Worm (Caenorhabditis elegans) whole organism, late embryonic: ENCODE results near the gene best-2.

ENCODE experiments used
- K09A11.1 ChIP-seq: sonication (generic microtip); optimal IDR thresholded peaks from 2 replicates; lab custom pipeline; 2017; ENCODE audit warnings: antibody characterized with exemption, mild to moderate bottlenecking, missing genetic modification characterization, missing compliant biosample characterization; ENCODE audit not compliant: insufficient read depth
- ceh-24 ChIP-seq: sonication (generic microtip); optimal IDR thresholded peaks from 2 replicates; lab custom pipeline; 2016; ENCODE audit warnings: mild to moderate bottlenecking, missing genetic modification characterization, missing compliant biosample characterization
- ets-4 ChIP-seq: sonication (generic microtip); optimal IDR thresholded peaks from 2 replicates; lab custom pipeline; 2016; ENCODE audit warnings: missing genetic modification characterization, missing compliant biosample characterization
- sox-4 ChIP-seq: sonication (generic microtip); optimal IDR thresholded peaks from 2 replicates; lab custom pipeline; 2017; ENCODE audit warnings: mild to moderate bottlenecking, missing genetic modification characterization, inconsistent platforms, missing compliant biosample characterization
- tbx-2 ChIP-seq: sonication (generic microtip); optimal IDR thresholded peaks from 2 replicates; lab custom pipeline; 2016; ENCODE audit warnings: missing genetic modification characterization, missing compliant biosample characterization
- ztf-16 ChIP-seq: sonication (generic microtip); optimal IDR thresholded peaks from 2 replicates; lab custom pipeline; 2017; ENCODE audit warnings: missing genetic modification characterization, missing compliant biosample characterization

DNA sequence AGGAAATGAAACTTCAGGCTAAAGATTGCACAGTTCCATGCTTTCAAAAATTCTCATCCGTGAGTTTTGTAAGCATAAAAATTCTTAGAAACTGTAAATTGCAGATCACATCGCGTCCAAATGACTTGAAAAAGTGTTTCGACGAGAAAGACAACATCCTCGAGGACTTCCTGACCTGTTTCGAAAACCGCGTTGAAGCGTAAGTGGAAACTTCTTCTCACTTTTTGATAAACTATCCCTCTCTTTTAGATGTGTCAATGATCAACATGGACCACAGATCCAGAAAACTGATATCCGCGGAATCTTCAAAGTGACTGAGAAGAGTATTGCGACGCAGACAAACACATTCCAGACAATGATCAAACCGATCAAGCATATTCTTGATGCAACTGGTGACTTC lies 32.0 kb downstream of the best-2 start:
- TF ChIP-seq K09A11.1 (tag; lab: Kevin White, UChicago) = no peak
- TF ChIP-seq sox-4 (tag; lab: Kevin White, UChicago) = no peak
- TF ChIP-seq tbx-2 = no peak
- TF ChIP-seq ztf-16 (tag; lab: Kevin White, UChicago) = no peak
- TF ChIP-seq ceh-24 (tag; lab: Kevin White, UChicago) = no peak
- no peak for TF ChIP-seq ets-4 (tag; lab: Kevin White, UChicago)
